Fruit fly (Drosophila melanogaster) ovary, adult (tissue): ENCODE data around the gene MtnF.

Source experiments
- CG17801 ChIP-seq: fragments of 200-800 bp; optimal IDR thresholded peaks from 2 replicates; lab custom pipeline; 2019; ENCODE audit warnings: missing biosample characterization, mild to moderate bottlenecking, missing genetic modification characterization, moderate library complexity; ENCODE audit not compliant: partially characterized antibody

MtnF gene

DNA sequence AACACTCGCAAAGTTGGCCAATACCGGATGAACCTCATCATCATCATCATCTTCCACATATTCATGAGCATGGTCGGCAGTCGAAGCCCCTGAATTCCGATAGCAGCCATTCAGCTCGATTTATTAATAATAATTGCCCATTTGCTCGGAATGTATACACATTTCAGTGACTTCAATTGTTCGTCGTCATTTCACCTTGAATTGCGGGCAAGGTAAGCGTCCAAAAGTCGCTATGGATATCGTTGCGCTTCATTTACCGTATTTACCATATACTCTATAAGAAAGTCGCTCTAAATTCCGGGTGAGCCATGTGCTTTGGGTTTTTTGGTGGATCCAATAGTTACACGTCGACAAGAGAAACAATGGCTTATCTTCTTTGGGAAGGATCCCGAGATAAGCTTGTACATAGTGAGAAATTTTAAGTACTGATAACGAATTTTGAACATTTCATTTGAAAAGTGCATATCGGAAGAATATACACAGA, 8.9 kb downstream of the MtnF start:
- TF ChIP-seq CG17801: no peak

DNA sequence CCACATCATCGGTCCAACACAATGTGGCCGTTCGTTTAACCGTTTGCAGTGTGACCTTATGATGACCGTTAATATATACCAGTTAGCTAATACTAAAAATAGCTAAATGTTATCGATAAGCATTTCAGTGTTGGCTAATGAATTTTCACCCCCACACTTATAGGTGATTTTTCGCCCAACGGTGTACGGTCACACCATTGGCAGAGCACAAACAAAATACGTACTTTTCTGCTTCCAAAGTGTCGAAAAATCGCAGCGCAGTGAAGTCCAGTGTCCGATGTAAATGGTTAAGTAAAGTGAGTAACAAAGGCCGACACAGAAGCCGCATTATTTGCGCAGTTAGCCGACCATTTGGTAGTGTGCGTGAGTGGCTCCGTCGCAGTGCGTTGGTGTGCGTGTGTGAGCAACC, 9.4 kb downstream of the MtnF start, which contains the start of the genes Syx18 and atl:
Gene Syx18, minus strand, starts transcription at position 46 of the 409 bp plus-strand sequence.
Gene atl, plus strand, starts transcription at position 155 of the 409 bp plus-strand sequence.
- peak; percentile 54 for TF ChIP-seq CG17801

DNA sequence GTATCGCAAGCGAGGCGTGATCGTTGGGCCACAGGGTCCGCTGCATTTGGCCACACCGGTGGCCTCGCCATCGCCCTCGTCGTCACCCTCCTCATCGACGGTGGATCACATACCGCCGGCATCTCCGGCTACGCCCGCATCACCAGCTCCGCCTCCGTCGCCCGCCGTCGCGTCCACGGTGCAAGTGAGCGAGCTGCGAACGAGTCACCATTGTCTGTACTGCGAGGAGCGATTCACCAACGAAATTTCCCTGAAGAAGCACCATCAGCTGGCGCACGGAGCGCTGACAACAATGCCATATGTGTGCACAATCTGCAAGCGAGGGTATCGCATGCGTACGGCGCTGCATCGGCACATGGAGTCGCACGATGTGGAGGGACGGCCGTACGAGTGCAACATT, 14.4 kb downstream of the MtnF start:
- no peak for TF ChIP-seq CG17801

DNA sequence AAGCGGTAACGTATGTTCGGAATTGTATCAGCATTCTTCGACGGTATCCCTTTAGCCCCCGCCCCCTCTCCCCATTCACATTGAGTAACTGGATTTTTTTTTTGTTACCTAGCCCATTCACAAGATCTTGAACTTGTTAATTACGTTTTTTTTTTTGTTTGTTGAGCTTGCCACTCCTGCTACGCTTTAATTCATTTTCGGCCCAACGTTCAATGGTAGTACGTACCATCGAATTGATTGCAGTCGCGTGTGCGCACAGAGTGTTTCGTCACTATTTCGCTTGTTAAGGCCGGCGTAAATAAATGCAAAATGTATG, 20.3 kb downstream of the MtnF start:
- no peak for TF ChIP-seq CG17801

DNA sequence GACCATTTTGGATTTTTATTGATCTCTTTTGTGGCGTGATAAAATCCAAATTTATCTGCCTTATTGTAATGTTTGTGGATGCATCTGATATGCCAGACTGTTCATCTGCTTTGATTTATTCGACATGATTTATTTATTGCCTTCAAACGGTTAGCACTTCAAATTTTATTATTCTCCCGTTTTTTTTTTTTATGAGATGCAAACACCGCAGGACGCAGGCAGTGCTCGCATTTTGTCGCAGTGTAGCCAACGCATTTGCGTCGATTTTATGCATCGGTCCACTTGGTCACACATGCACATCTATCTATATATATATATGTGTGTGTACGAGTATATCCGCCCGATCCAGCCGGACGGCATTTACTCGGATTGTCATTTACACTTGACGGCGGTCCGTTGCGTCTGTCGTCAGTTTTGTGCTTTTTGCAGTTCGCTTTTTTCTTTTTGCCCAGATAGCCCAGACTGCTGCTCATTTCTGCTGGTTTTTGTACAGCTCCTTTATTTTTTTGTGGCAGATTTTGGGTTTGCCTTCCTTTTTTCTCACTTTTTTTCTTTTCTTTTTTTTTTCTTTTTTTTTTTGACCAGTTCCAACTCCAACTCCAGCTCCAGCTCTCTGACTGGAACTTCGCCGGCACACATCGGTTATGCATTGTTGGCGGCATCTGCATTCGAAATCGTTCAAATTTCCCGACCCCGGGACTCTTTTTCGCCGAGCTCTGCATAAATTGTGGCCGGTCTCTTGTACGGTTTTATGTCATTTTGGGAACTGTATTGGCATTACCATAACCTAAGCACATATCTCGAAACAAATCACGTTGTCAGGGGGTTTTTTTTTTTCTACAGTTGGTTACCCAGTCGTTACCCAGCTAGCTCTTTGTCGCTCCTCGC, 20.9 kb downstream of the MtnF start:
- no peak for TF ChIP-seq CG17801

DNA sequence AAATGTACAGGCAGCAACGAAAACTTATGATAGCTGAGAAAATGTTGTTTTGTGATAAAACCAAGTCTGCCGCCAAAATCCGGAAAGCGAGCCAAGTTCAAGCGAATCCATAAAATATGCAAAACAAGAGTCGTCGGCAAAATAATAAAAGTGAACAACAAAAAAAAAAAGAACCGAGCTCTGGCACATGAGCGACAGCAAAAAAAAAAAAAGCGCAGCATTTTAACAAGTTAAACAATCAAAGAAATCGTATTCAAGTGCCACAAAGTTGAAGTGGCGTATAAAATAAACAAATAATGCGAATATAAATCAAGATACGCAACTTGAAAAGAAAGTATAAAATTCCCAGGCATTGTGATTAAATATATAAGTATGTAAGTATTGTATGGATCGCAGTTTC, 26.6 kb downstream of the MtnF start:
- peak; percentile 58 for TF ChIP-seq CG17801

DNA sequence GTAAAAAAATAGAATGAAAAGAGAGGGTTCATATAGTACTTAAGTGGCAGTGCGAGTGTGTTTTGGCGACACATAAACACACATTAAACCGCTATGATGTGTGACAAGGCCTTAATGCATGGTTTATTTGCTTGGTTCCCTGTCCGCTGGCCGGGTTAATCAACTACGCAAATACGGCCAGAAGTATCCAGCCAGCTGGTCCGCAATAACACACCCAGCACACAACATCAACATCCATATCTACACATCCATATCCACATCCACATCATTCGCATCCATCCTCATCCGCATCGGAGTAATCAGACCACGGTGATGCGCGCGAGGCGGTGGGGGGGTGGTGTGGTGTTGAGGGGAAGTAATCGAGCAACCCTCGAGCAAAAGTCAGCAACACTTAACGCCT, 28.1 kb downstream of the MtnF start:
- TF ChIP-seq CG17801: no peak

DNA sequence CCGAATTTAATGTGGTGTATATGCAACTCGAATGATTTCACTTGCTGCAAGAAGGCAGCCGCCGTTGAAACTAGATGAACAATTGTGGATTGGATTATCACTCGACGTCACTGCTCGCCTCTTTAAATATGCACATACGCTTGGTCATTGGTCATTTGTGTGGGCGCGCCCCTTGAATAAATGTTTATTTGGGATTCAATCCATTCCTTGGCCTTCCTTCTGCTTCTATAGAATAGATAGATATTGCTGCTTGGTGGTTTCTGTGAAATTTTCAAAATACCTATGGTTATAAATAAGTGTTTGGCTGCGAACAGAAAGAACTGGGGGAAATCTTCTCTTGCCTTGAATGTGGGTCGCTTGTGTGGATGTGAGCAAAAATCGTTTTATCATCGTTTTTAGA, 30.8 kb downstream of the MtnF start:
- no peak for TF ChIP-seq CG17801

DNA sequence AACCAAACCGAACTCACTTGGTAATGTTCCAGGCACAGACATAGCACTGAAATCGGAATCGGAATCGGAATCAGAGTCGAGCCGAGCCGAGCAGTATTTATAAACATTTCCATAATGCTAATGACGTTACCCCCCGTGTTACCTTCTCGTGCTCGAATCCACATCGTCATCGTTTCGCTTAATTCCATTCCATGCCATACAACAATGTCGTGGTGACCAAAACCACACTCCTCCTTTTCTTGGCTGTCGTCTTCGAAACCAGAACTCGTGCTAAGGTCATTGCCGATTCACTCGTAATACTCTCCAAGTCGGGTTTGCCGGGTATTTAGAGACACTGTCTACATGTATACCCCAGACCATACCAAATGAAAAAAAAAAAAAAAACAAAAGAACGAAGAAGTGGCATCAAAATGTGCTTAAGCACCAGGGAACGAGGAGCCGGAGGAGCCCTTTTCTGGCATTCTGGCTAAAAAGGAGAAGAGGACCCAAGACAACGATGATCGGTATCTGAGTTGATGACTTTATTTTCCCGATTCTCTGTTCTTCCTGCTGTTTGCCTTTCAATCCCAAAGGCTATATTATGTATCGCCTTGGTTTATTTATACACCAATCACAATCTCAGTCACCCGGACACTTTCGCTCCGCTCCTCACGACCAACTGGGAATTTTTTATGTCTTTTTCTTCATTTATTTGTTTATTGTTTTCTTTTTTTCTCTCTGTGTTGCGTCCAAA, 31.4 kb downstream of the MtnF start:
- TF ChIP-seq CG17801: no peak

DNA sequence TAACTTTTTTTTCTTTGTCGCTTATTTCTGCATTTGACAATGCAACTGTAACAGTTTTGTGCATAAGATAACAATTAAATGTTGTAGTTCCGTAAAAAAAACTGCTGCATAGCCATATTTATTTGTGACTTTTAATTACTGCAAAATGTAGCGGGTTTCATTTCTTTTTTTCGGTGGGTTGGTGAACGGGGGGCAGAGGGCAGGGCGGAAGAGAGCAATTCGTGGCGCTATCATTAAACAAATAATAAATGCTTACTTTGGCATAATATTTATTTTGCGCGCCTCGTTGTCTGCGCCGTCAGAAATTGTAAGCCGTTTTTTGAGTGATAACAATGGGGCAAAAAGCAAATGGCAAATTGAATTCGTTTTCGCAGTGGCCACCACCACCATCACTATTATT, 33.9 kb downstream of the MtnF start:
- peak; percentile 33 for TF ChIP-seq CG17801

DNA sequence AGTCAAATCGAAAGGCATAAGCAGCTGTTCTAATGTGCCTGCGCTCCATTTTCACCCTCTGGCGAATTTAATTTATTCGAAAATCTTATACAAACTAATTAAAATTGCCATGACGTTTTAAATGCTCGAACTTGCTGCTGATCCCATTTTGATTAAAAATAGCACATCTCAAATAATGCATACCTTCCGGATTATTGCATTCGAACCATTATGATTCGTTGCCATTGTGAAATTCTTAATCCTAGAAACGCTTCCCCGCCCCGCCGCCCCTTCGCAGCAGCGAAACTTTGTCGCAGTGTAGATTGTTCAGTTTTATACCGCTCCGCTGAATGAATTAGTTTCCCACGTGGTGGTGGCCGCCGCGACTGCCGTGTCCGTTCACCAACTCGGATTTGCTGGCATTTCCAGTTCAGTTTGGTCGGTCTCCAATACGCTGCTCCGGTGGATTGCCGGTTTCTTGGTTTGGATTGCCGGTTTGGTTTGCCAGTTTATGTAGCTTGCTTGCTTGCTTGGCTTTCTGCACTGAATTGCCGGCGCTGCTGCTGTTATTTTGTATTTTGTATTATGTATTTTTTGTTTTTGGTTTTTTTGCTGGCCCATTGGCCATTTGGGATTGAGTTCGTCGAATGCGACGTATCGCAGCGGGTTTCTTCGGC, 36.3 kb downstream of the MtnF start:
- TF ChIP-seq CG17801: no peak

DNA sequence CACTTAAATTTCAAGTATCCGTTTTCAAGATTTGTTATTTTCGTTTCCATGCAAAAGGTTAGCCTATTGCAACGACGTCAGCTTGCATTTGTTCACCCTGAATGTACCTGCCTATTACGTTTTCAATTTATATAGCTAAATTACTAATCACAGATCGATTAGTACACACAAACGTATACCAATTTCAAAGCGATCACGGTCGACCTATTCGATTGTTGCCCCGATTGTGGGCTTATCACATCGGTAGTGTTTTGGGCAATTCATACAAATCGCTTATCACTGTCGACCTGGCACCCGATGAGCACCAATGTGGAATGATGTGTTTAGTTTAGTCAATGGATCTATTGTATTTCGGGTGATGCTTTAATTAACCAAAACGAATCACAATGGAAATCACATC, 38.1 kb downstream of the MtnF start:
- no peak for TF ChIP-seq CG17801

DNA sequence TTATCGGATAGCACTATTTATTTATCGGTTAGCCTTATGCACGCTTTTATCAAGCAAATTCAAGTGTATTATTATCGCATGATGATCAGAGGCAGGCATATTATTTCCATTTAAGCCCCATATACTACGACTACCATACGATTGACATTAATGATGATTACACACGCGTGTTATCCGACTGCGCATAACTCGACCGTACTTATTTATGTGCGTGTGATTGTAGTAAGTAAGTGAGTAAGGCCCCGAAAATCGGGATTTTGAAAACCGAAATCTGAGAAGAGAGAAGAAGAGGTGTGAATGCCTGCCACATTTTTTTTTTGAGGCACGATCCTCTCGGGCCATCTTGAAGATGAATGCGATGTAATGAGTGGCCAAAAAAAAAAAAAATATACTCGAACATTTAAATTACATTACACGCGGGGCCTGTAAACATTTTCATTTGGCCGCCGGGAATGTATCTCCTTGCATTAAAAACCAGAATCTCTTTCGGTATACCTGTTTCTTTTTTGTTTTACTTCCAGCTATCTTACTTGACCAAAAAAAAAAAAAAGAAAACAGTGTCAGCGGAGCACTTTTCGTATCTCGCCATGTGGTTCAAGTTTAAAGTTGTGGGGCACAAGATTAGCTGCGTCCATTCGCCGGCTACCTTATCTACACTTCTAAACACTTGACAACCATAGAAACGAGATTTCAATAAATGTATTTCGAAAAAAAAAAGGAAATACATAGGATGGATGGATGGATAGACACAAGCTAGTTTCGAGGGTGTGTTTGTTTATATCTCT, 39.4 kb downstream of the MtnF start:
- TF ChIP-seq CG17801: no peak

DNA sequence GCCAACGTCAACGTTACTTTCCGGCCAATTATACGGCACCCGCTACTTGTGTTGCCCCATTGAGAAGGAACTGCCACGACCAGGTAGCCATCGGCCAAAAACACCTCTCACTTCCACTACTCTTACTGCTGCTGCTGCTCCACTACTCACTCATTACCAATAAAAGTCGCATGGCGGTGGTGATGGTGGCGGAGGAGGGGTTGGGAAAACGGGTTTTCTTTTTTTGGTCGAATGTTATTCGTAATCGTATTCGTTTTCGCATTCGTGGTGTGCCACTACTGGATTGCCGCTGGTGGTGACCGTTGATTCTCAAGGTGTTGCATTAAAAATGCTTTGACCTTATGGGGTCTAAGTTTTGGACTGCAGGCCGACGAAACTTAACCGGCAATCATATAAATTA, 41.2 kb downstream of the MtnF start:
- no peak for TF ChIP-seq CG17801

DNA sequence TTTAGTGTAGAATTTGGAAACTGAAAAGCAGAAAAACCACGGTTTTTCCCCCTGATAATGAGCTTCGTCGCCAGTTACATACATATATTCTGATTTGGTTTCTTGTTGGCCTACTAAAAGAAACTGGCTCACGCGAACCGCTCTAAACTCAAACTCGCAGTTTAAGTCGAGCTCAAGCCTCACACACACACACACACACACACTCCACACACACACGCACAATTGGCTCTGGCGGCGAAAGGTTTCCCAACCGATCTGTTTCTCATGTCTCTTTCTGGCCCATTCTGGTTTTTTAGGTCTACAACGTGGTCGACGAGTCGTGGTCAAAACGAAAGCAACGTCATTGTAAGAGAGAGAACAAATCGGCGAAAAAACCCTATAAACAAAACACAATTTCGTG, 44.7 kb downstream of the MtnF start:
- TF ChIP-seq CG17801: no peak
